Fruit fly (Drosophila melanogaster) whole organism, wandering third instar larva: ENCODE data around the gene CG42327.

Experiments
- Abd-B ChIP-seq: fragments of >200 bp; optimal IDR thresholded peaks from 2 replicates; lab custom pipeline; 2017; ENCODE audit warnings: missing biosample characterization, missing genetic modification characterization
- CG32264 ChIP-seq: fragments of 200-800 bp; sonication (Bioruptor generic); optimal IDR thresholded peaks from 2 replicates; lab custom pipeline; 2016; ENCODE audit warnings: missing biosample characterization, missing genetic modification characterization
- CG9705 ChIP-seq: fragments of 200-800 bp; sonication (Bioruptor generic); optimal IDR thresholded peaks from 2 replicates; lab custom pipeline; 2018; ENCODE audit warnings: missing biosample characterization, mild to moderate bottlenecking, missing genetic modification characterization
- CrebA ChIP-seq: fragments of 200-800 bp; sonication (Bioruptor generic); optimal IDR thresholded peaks from 2 replicates; lab custom pipeline; 2016; ENCODE audit warnings: missing biosample characterization, mild to moderate bottlenecking, missing genetic modification characterization, borderline replicate concordance
- Dfd ChIP-seq: fragments of >200 bp; optimal IDR thresholded peaks from 2 replicates; lab custom pipeline; 2017; ENCODE audit warnings: missing biosample characterization, missing genetic modification characterization
- Dif ChIP-seq: fragments of 200-275, 200-300 bp; sonication (Bioruptor generic); optimal IDR thresholded peaks from 2 replicates; lab custom pipeline; 2018; ENCODE audit warnings: missing biosample characterization, missing genetic modification characterization; ENCODE audit not compliant: partially characterized antibody
- GATAd ChIP-seq: sonication (Bioruptor generic); optimal IDR thresholded peaks from 2 replicates; lab custom pipeline; 2016; ENCODE audit warnings: missing biosample characterization, missing genetic modification characterization
- HLH106 ChIP-seq: fragments of 200-800 bp; optimal IDR thresholded peaks from 3 replicates; lab custom pipeline; 2019; ENCODE audit warnings: missing biosample characterization, mild to moderate bottlenecking, missing genetic modification characterization, moderate library complexity
- Hnf4 ChIP-seq: fragments of 200-800 bp; sonication (Bioruptor generic); optimal IDR thresholded peaks from 2 replicates; lab custom pipeline; 2016; ENCODE audit warnings: missing biosample characterization, mild to moderate bottlenecking, missing genetic modification characterization
- Hr78 ChIP-seq: fragments of >200 bp; optimal IDR thresholded peaks from 2 replicates; lab custom pipeline; 2017; ENCODE audit warnings: missing biosample characterization, missing genetic modification characterization
- Hr83 ChIP-seq: fragments of 200-300 bp; sonication (Bioruptor generic); optimal IDR thresholded peaks from 2 replicates; lab custom pipeline; 2016; ENCODE audit warnings: missing biosample characterization, mild to moderate bottlenecking, missing genetic modification characterization, moderate library complexity; ENCODE audit not compliant: poor library complexity, severe bottlenecking
- Jra ChIP-seq: sonication (Bioruptor generic); optimal IDR thresholded peaks from 2 replicates; lab custom pipeline; 2016; ENCODE audit warnings: missing biosample characterization, missing genetic modification characterization
- Mio ChIP-seq: sonication (Bioruptor generic); optimal IDR thresholded peaks from 2 replicates; lab custom pipeline; 2016; ENCODE audit warnings: missing biosample characterization, missing genetic modification characterization
- Myc ChIP-seq: fragments of >200 bp; optimal IDR thresholded peaks from 2 replicates; lab custom pipeline; 2017
- N ChIP-seq: fragments of >200 bp; optimal IDR thresholded peaks from 2 replicates; lab custom pipeline; 2018; ENCODE audit warnings: missing biosample characterization, missing external identifiers, missing genetic modification characterization
- OdsH ChIP-seq: fragments of 200-800 bp; sonication (Bioruptor generic); optimal IDR thresholded peaks from 2 replicates; lab custom pipeline; 2016; ENCODE audit warnings: missing biosample characterization, mild to moderate bottlenecking, missing genetic modification characterization
- Rel ChIP-seq, 2 experiments: fragments of 200-800 bp; sonication (Bioruptor generic) in 1 of 2; optimal IDR thresholded peaks; 2 replicates in 1 of 2; 3 replicates in 1 of 2; lab custom pipeline; 2016 to 2019; ENCODE audit warnings: mild to moderate bottlenecking in 2 of 2, missing biosample characterization in 2 of 2, missing genetic modification characterization in 2 of 2, moderate library complexity in 1 of 2
- Sp1 ChIP-seq: fragments of 200-800 bp; sonication (Bioruptor generic); optimal IDR thresholded peaks from 3 replicates; lab custom pipeline; 2019; ENCODE audit warnings: missing biosample characterization, mild to moderate bottlenecking, missing genetic modification characterization, moderate library complexity
- Vsx2 ChIP-seq: fragments of 200-300, 225-300 bp; sonication (Bioruptor generic); optimal IDR thresholded peaks from 2 replicates; lab custom pipeline; 2018; ENCODE audit warnings: missing biosample characterization, missing genetic modification characterization; ENCODE audit not compliant: partially characterized antibody
- br ChIP-seq: fragments of 200-800 bp; sonication (Bioruptor generic); optimal IDR thresholded peaks from 2 replicates; lab custom pipeline; 2016; ENCODE audit warnings: missing biosample characterization, missing genetic modification characterization
- brk ChIP-seq: fragments of 200-800 bp; sonication (Bioruptor generic); optimal IDR thresholded peaks from 2 replicates; lab custom pipeline; 2016; ENCODE audit warnings: missing biosample characterization, mild to moderate bottlenecking, missing genetic modification characterization
- dl ChIP-seq, 2 experiments: fragments of 175-275, 200-275 bp in 1 of 2; fragments of 200-275 bp in 1 of 2; sonication (Bioruptor generic); optimal IDR thresholded peaks; lab custom pipeline; 2018; ENCODE audit warnings: mild to moderate bottlenecking in 2 of 2, missing biosample characterization in 2 of 2, missing genetic modification characterization in 2 of 2, moderate library complexity in 2 of 2; ENCODE audit not compliant: partially characterized antibody in 2 of 2, insufficient read depth in 1 of 2
- dmrt93B ChIP-seq: fragments of 200-800 bp; sonication (Bioruptor generic); optimal IDR thresholded peaks from 2 replicates; lab custom pipeline; 2018; ENCODE audit warnings: missing biosample characterization, mild to moderate bottlenecking, missing genetic modification characterization
- dsf ChIP-seq: sonication (Bioruptor generic); optimal IDR thresholded peaks from 2 replicates; lab custom pipeline; 2016; ENCODE audit warnings: missing biosample characterization, missing genetic modification characterization, borderline replicate concordance
- ey ChIP-seq: fragments of 200-800 bp; sonication (Bioruptor generic); optimal IDR thresholded peaks from 2 replicates; lab custom pipeline; 2016; ENCODE audit warnings: missing biosample characterization, missing genetic modification characterization
- foxo ChIP-seq, 2 experiments: fragments of 200-800 bp; sonication (Bioruptor generic); optimal IDR thresholded peaks; 2 replicates in 1 of 2; 3 replicates in 1 of 2; lab custom pipeline; 2016 to 2017; ENCODE audit warnings: missing biosample characterization in 2 of 2, missing genetic modification characterization in 2 of 2
- fru ChIP-seq: fragments of 200-800 bp; sonication (Bioruptor generic); optimal IDR thresholded peaks from 3 replicates; lab custom pipeline; 2016; ENCODE audit warnings: missing biosample characterization, mild to moderate bottlenecking, missing genetic modification characterization
- h ChIP-seq: fragments of 200-800 bp; sonication (Bioruptor generic); optimal IDR thresholded peaks from 3 replicates; lab custom pipeline; 2016; ENCODE audit warnings: missing biosample characterization, mild to moderate bottlenecking, missing genetic modification characterization
- jim ChIP-seq: fragments of 175-275, 200-325 bp; sonication (Bioruptor generic); optimal IDR thresholded peaks from 2 replicates; lab custom pipeline; 2016; ENCODE audit warnings: missing biosample characterization, mild to moderate bottlenecking, missing genetic modification characterization
- lola ChIP-seq: fragments of >200 bp; optimal IDR thresholded peaks from 2 replicates; lab custom pipeline; 2017; ENCODE audit warnings: missing biosample characterization, missing genetic modification characterization
- pan ChIP-seq: fragments of >200 bp; optimal IDR thresholded peaks from 2 replicates; lab custom pipeline; 2017
- psq ChIP-seq: fragments of 200-800 bp; sonication (Bioruptor generic); optimal IDR thresholded peaks from 3 replicates; lab custom pipeline; 2017; ENCODE audit warnings: missing biosample characterization, mild to moderate bottlenecking, missing genetic modification characterization, moderate library complexity
- rgr ChIP-seq: fragments of 200-800 bp; sonication (Bioruptor generic); optimal IDR thresholded peaks from 3 replicates; lab custom pipeline; 2016; ENCODE audit warnings: missing biosample characterization, mild to moderate bottlenecking, missing genetic modification characterization
- sage ChIP-seq: fragments of 200-800 bp; sonication (Bioruptor generic); optimal IDR thresholded peaks from 2 replicates; lab custom pipeline; 2016; ENCODE audit warnings: missing biosample characterization, mild to moderate bottlenecking, missing genetic modification characterization
- sv ChIP-seq: fragments of 200-800 bp; sonication (Bioruptor generic); optimal IDR thresholded peaks from 3 replicates; lab custom pipeline; 2016; ENCODE audit warnings: missing biosample characterization, missing genetic modification characterization
- tai ChIP-seq: sonication (Bioruptor generic); optimal IDR thresholded peaks from 2 replicates; lab custom pipeline; 2016; ENCODE audit warnings: missing biosample characterization, missing genetic modification characterization
- usp ChIP-seq: fragments of >200 bp; optimal IDR thresholded peaks from 2 replicates; lab custom pipeline; 2017; ENCODE audit warnings: missing biosample characterization, missing genetic modification characterization
- woc ChIP-seq: sonication (Bioruptor generic); optimal IDR thresholded peaks from 2 replicates; lab custom pipeline; 2016; ENCODE audit warnings: missing biosample characterization, mild to moderate bottlenecking, missing genetic modification characterization

CG42327 gene

DNA sequence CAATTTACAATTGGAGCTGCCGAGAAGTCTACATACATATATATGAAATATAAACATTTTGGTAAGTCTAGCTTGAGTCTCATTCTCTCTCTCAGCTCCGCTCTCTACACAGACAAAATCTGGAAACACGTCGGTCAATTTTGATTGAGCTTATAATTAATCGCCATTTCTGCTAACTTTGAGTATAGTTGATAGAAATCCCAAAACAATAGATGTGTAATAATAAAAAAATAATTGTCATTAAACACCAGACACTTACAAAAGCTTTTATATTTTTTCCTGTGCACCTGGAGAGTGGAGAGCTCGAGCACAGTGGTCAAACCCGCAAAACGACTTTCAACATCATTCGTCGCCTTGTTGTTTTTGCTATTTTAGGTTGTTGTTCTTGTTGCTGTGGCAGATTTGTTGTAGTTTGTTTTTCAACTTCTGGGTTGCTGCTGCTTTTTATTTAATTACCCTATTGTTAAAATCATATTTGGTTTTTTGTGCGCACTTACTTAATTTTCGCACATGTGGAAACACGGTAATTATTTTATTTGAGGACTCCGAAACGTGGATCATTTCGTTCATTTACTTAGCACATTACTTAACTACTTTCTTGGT is 766 bp downstream of the CG42327 start:
- TF ChIP-seq dsf (GFP tag; lab: Kevin White, UChicago) (peak; percentile 90), ey (peak; percentile 99), Jra (GFP tag; lab: Kevin White, UChicago) (peak; percentile 92), pan (lab: Kevin White, UChicago) (no peak), Dfd (no peak), foxo (GFP tag; optimal IDR thresholded peaks at IDR 0.05; lab: Kevin White, UChicago) (peak; percentile 97 to 99), OdsH (GFP tag; lab: Kevin White, UChicago) (peak; percentile 99), sv (GFP tag; lab: Kevin White, UChicago) (peak; percentile 93), Rel (GFP tag; optimal IDR thresholded peaks at IDR 0.05; lab: Kevin White, UChicago) (peak; percentile 96), Rel (tag; optimal IDR thresholded peaks at IDR 0.05; lab: Kevin White, UChicago) (peak; percentile 30), jim (GFP tag; lab: Kevin White, UChicago) (peak; percentile 58), GATAd (GFP tag; lab: Kevin White, UChicago) (peak; percentile 80), Myc (no peak), Hr78 (GFP tag; lab: Kevin White, UChicago) (no peak), Hr83 (GFP tag; lab: Kevin White, UChicago) (peak; percentile 94), h (peak; percentile 99), CG32264 (peak; percentile 97), brk (GFP tag; lab: Kevin White, UChicago) (peak; percentile 97), woc (peak; percentile 94), Sp1 (GFP tag; lab: Kevin White, UChicago) (peak; percentile 97), dmrt93B (GFP tag; lab: Kevin White, UChicago) (peak; percentile 95), fru (GFP tag; lab: Kevin White, UChicago) (peak; percentile 98), CG9705 (peak; percentile 69), rgr (GFP tag; lab: Kevin White, UChicago) (peak; percentile 99), HLH106 (tag; lab: Kevin White, UChicago) (peak; percentile 97), CrebA (peak; percentile 94), N (GFP tag; lab: Kevin White, UChicago) (no peak), psq (peak; percentile 94), Dif (peak; percentile 22), tai (GFP tag; lab: Kevin White, UChicago) (peak; percentile 95), Hnf4 (GFP tag; lab: Kevin White, UChicago) (peak; percentile 98), lola (no peak), Mio (GFP tag; lab: Kevin White, UChicago) (peak; percentile 86), sage (GFP tag; lab: Kevin White, UChicago) (peak; percentile 98), Abd-B (GFP tag; lab: Kevin White, UChicago) (no peak), dl (GFP tag; optimal IDR thresholded peaks at IDR 0.05; lab: Kevin White, UChicago; ENCODE audit: insufficient read depth in 1 of 2, partially characterized antibody in 2 of 2) (no peak), usp (no peak), br (GFP tag; lab: Kevin White, UChicago) (peak; percentile 99), Vsx2 (no peak)
- TF ChIP-seq, all 38 proteins: peak for 28

DNA sequence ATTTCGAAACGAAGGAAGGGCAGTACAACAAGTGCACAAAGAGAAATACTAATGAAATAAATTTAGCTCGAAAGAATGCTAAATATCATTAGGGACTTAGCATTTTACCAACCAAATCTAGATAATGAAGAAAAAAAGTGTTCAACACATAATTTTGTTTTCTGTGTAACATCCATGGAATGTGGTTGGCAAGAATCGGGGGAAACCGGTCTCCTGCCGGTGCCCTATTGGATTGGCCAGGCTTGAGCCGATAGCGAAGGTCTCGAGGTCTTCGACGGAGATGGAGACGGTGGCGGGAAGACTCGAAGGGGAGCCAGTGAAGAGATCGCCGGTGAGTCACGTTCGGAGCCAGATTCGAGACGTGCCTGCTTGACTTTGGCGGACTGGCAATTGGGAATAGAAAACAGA is 1.8 kb downstream of the CG42327 start:
- TF ChIP-seq HLH106 (tag; lab: Kevin White, UChicago): peak; percentile 83
- TF ChIP-seq woc: peak; percentile 93
- no peak for TF ChIP-seq GATAd (GFP tag; lab: Kevin White, UChicago)
- TF ChIP-seq dl (GFP tag; optimal IDR thresholded peaks at IDR 0.05; lab: Kevin White, UChicago; ENCODE audit: insufficient read depth in 1 of 2, partially characterized antibody in 2 of 2): no peak
- TF ChIP-seq Rel (GFP tag; optimal IDR thresholded peaks at IDR 0.05; lab: Kevin White, UChicago): peak; percentile 79
- TF ChIP-seq Rel (tag; optimal IDR thresholded peaks at IDR 0.05; lab: Kevin White, UChicago): peak; percentile 69
- TF ChIP-seq OdsH (GFP tag; lab: Kevin White, UChicago): peak; percentile 87
- TF ChIP-seq N (GFP tag; lab: Kevin White, UChicago): no peak
- TF ChIP-seq Hnf4 (GFP tag; lab: Kevin White, UChicago): peak; percentile 92
- TF ChIP-seq fru (GFP tag; lab: Kevin White, UChicago): peak; percentile 92
- TF ChIP-seq Myc: no peak
- no peak for TF ChIP-seq jim (GFP tag; lab: Kevin White, UChicago)
- TF ChIP-seq Mio (GFP tag; lab: Kevin White, UChicago): no peak
- TF ChIP-seq Jra (GFP tag; lab: Kevin White, UChicago): peak; percentile 70
- TF ChIP-seq psq: peak; percentile 80
- TF ChIP-seq CG32264: peak; percentile 70
- no peak for TF ChIP-seq lola
- TF ChIP-seq sv (GFP tag; lab: Kevin White, UChicago): no peak
- TF ChIP-seq pan (lab: Kevin White, UChicago): no peak
- TF ChIP-seq Sp1 (GFP tag; lab: Kevin White, UChicago): peak; percentile 84
- no peak for TF ChIP-seq CrebA
- peak; percentile 92 for TF ChIP-seq ey
- TF ChIP-seq h: peak; percentile 91
- peak; percentile 82 for TF ChIP-seq brk (GFP tag; lab: Kevin White, UChicago)
- TF ChIP-seq Abd-B (GFP tag; lab: Kevin White, UChicago): no peak
- TF ChIP-seq usp: no peak
- TF ChIP-seq Hr78 (GFP tag; lab: Kevin White, UChicago): no peak
- TF ChIP-seq CG9705: peak; percentile 56
- TF ChIP-seq Vsx2: no peak
- TF ChIP-seq Hr83 (GFP tag; lab: Kevin White, UChicago): peak; percentile 19
- peak; percentile 90 for TF ChIP-seq br (GFP tag; lab: Kevin White, UChicago)
- no peak for TF ChIP-seq Dfd
- no peak for TF ChIP-seq dsf (GFP tag; lab: Kevin White, UChicago)
- peak; percentile 72 for TF ChIP-seq tai (GFP tag; lab: Kevin White, UChicago)
- TF ChIP-seq Dif: no peak
- TF ChIP-seq rgr (GFP tag; lab: Kevin White, UChicago): peak; percentile 88
- TF ChIP-seq foxo (GFP tag; optimal IDR thresholded peaks at IDR 0.05; lab: Kevin White, UChicago): peak; percentile 42 to 90
- peak; percentile 47 for TF ChIP-seq dmrt93B (GFP tag; lab: Kevin White, UChicago)
- peak; percentile 78 for TF ChIP-seq sage (GFP tag; lab: Kevin White, UChicago)
